Worm (Caenorhabditis elegans) whole organism, L2 larva: ENCODE data around the gene W04H10.2.

ENCODE experiments used
- C34F6.9 ChIP-seq: fragments of 150-350 bp; optimal IDR thresholded peaks from 2 replicates; lab custom pipeline; 2014; ENCODE audit warnings: missing biosample characterization, missing genetic modification characterization
- F13H6.1 ChIP-seq: sonication (generic microtip); optimal IDR thresholded peaks from 2 replicates; lab custom pipeline; 2016; ENCODE audit warnings: missing genetic modification characterization, missing compliant biosample characterization
- R02D3.7 ChIP-seq: fragments of 150-350 bp; optimal IDR thresholded peaks from 2 replicates; lab custom pipeline; 2014; ENCODE audit warnings: missing biosample characterization, missing genetic modification characterization
- Y55F3AM.14 ChIP-seq: fragments of 200-800 bp; sonication (Bioruptor generic); optimal IDR thresholded peaks from 2 replicates; lab custom pipeline; 2018; ENCODE audit warnings: mild to moderate bottlenecking, missing genetic modification characterization, missing compliant biosample characterization
- ZK546.5 ChIP-seq: sonication (generic microtip); optimal IDR thresholded peaks from 2 replicates; lab custom pipeline; 2017; ENCODE audit warnings: missing biosample characterization, missing genetic modification characterization
- alr-1 ChIP-seq: fragments of 150-350 bp; optimal IDR thresholded peaks from 2 replicates; lab custom pipeline; 2014; ENCODE audit warnings: missing biosample characterization, missing genetic modification characterization
- aly-2 ChIP-seq: fragments of 150-350 bp; optimal IDR thresholded peaks from 2 replicates; lab custom pipeline; 2014; ENCODE audit warnings: missing biosample characterization, missing genetic modification characterization
- ama-1 ChIP-seq: fragments of 150-350 bp; optimal IDR thresholded peaks from 2 replicates; lab custom pipeline; 2018; ENCODE audit warnings: inconsistent platforms
- blmp-1 ChIP-seq: sonication (generic microtip); optimal IDR thresholded peaks from 2 replicates; lab custom pipeline; 2017; ENCODE audit warnings: missing genetic modification characterization, mild to moderate bottlenecking, missing compliant biosample characterization, antibody characterized with exemption, moderate library complexity; ENCODE audit not compliant: insufficient read depth
- ceh-16 ChIP-seq: fragments of 150-350 bp; optimal IDR thresholded peaks from 2 replicates; lab custom pipeline; 2014; ENCODE audit warnings: missing biosample characterization, missing genetic modification characterization
- ceh-82 ChIP-seq: fragments of 150-350 bp; optimal IDR thresholded peaks from 2 replicates; lab custom pipeline; 2014; ENCODE audit warnings: missing biosample characterization, missing genetic modification characterization
- crh-2 ChIP-seq: sonication (generic microtip); optimal IDR thresholded peaks from 2 replicates; lab custom pipeline; 2017; ENCODE audit warnings: missing biosample characterization, missing genetic modification characterization
- dmd-4 ChIP-seq: sonication (generic microtip); optimal IDR thresholded peaks from 2 replicates; lab custom pipeline; 2017; ENCODE audit warnings: missing biosample characterization, missing genetic modification characterization
- egl-27 ChIP-seq: sonication (generic microtip); optimal IDR thresholded peaks from 3 replicates; lab custom pipeline; 2017; ENCODE audit warnings: missing biosample characterization, missing genetic modification reagents, missing genetic modification characterization
- elt-1 ChIP-seq: fragments of 150-350 bp; optimal IDR thresholded peaks from 2 replicates; lab custom pipeline; 2014; ENCODE audit warnings: missing biosample characterization, missing genetic modification characterization
- elt-3 ChIP-seq: sonication (generic microtip); optimal IDR thresholded peaks from 2 replicates; lab custom pipeline; 2017; ENCODE audit warnings: missing biosample characterization, missing genetic modification characterization
- fos-1 ChIP-seq: fragments of 150-350 bp; optimal IDR thresholded peaks from 2 replicates; lab custom pipeline; 2014; ENCODE audit warnings: missing biosample characterization, missing genetic modification characterization
- gmeb-1 ChIP-seq: fragments of 150-350 bp; optimal IDR thresholded peaks from 2 replicates; lab custom pipeline; 2014; ENCODE audit warnings: missing biosample characterization, missing genetic modification characterization
- lin-11 ChIP-seq: fragments of 150-350 bp; sonication (generic microtip); optimal IDR thresholded peaks from 2 replicates; lab custom pipeline; 2014; ENCODE audit warnings: missing biosample characterization, missing genetic modification characterization, inconsistent platforms, mixed read lengths
- lin-13 ChIP-seq: fragments of 150-350 bp; optimal IDR thresholded peaks from 2 replicates; lab custom pipeline; 2014; ENCODE audit warnings: missing biosample characterization, missing genetic modification reagents, missing genetic modification characterization
- lin-39 ChIP-seq: fragments of 150-350 bp; optimal IDR thresholded peaks from 2 replicates; lab custom pipeline; 2014; ENCODE audit warnings: missing biosample characterization, missing genetic modification reagents, missing genetic modification characterization
- lsy-2 ChIP-seq, 2 experiments: fragments of 150-350 bp in 1 of 2; sonication (generic microtip) in 1 of 2; optimal IDR thresholded peaks; 2 replicates each; lab custom pipeline; 2014 to 2017; ENCODE audit warnings: missing biosample characterization in 2 of 2, missing genetic modification characterization in 2 of 2
- mab-5 ChIP-seq: fragments of 150-350 bp; optimal IDR thresholded peaks from 2 replicates; lab custom pipeline; 2014; ENCODE audit warnings: missing biosample characterization, missing genetic modification characterization
- mbf-1 ChIP-seq: sonication (generic microtip); optimal IDR thresholded peaks from 2 replicates; lab custom pipeline; 2017; ENCODE audit warnings: missing biosample characterization, missing genetic modification characterization
- mdl-1 ChIP-seq, 2 experiments: fragments of 150-350 bp in 1 of 2; sonication (generic microtip) in 1 of 2; optimal IDR thresholded peaks; 2 replicates each; lab custom pipeline; 2017; ENCODE audit warnings: missing biosample characterization in 2 of 2, missing genetic modification characterization in 2 of 2
- nhr-10 ChIP-seq: sonication (generic microtip); optimal IDR thresholded peaks from 2 replicates; lab custom pipeline; 2017; ENCODE audit warnings: missing biosample characterization, missing genetic modification characterization
- nhr-11 ChIP-seq: fragments of 150-350 bp; optimal IDR thresholded peaks from 2 replicates; lab custom pipeline; 2014; ENCODE audit warnings: missing biosample characterization, missing genetic modification characterization
- nhr-12 ChIP-seq: fragments of 150-350 bp; optimal IDR thresholded peaks from 2 replicates; lab custom pipeline; 2014; ENCODE audit warnings: missing biosample characterization, missing genetic modification characterization
- nhr-129 ChIP-seq: fragments of 150-350 bp; optimal IDR thresholded peaks from 2 replicates; lab custom pipeline; 2014; ENCODE audit warnings: missing biosample characterization, missing genetic modification characterization
- nhr-21 ChIP-seq: fragments of 150-350 bp; optimal IDR thresholded peaks from 2 replicates; lab custom pipeline; 2014; ENCODE audit warnings: missing biosample characterization, missing genetic modification characterization
- nhr-23 ChIP-seq: fragments of 150-350 bp; optimal IDR thresholded peaks from 2 replicates; lab custom pipeline; 2014; ENCODE audit warnings: missing biosample characterization, missing genetic modification reagents, missing genetic modification characterization
- nhr-237 ChIP-seq: fragments of 150-350 bp; optimal IDR thresholded peaks from 2 replicates; lab custom pipeline; 2014; ENCODE audit warnings: missing biosample characterization, missing genetic modification characterization
- nhr-25 ChIP-seq: fragments of 150-350 bp; sonication (generic microtip); optimal IDR thresholded peaks from 3 replicates; lab custom pipeline; 2014; ENCODE audit warnings: missing biosample characterization, missing genetic modification characterization
- nhr-6 ChIP-seq: fragments of 150-350 bp; optimal IDR thresholded peaks from 2 replicates; lab custom pipeline; 2014; ENCODE audit warnings: missing biosample characterization, missing genetic modification characterization
- nhr-77 ChIP-seq: fragments of 150-350 bp; optimal IDR thresholded peaks from 2 replicates; lab custom pipeline; 2014; ENCODE audit warnings: missing biosample characterization, missing genetic modification characterization
- peb-1 ChIP-seq: fragments of 150-350 bp; optimal IDR thresholded peaks from 2 replicates; lab custom pipeline; 2014; ENCODE audit warnings: missing biosample characterization, missing genetic modification characterization
- sem-4 ChIP-seq: fragments of 150-350 bp; optimal IDR thresholded peaks from 2 replicates; lab custom pipeline; 2014; ENCODE audit warnings: missing biosample characterization, missing genetic modification reagents, missing genetic modification characterization
- skn-1 ChIP-seq: sonication (generic microtip); optimal IDR thresholded peaks from 2 replicates; lab custom pipeline; 2017; ENCODE audit warnings: missing biosample characterization, missing genetic modification characterization
- sma-3 ChIP-seq: sonication (generic microtip); optimal IDR thresholded peaks from 2 replicates; lab custom pipeline; 2016; ENCODE audit warnings: missing genetic modification reagents, missing genetic modification characterization, missing compliant biosample characterization
- sma-9 ChIP-seq, 2 experiments: fragments of 150-350 bp in 1 of 2; sonication (generic microtip) in 1 of 2; optimal IDR thresholded peaks; 2 replicates each; lab custom pipeline; 2014 to 2016; ENCODE audit warnings: missing genetic modification characterization in 2 of 2, mild to moderate bottlenecking in 1 of 2, missing biosample characterization in 1 of 2, missing compliant biosample characterization in 1 of 2, missing genetic modification reagents in 1 of 2, moderate library complexity in 1 of 2
- snpc-4 ChIP-seq: fragments of 150-350 bp; optimal IDR thresholded peaks from 2 replicates; lab custom pipeline; 2014; ENCODE audit warnings: missing biosample characterization, missing genetic modification characterization
- unc-39 ChIP-seq: fragments of 150-350 bp; optimal IDR thresholded peaks from 2 replicates; lab custom pipeline; 2014; ENCODE audit warnings: missing biosample characterization, missing genetic modification characterization
- unc-55 ChIP-seq: fragments of 150-350 bp; sonication (generic microtip); optimal IDR thresholded peaks from 3 replicates; lab custom pipeline; 2014; ENCODE audit warnings: missing biosample characterization, missing genetic modification reagents, missing genetic modification characterization
- unc-62 ChIP-seq: fragments of 150-350 bp; optimal IDR thresholded peaks from 2 replicates; lab custom pipeline; 2014; ENCODE audit warnings: missing biosample characterization, missing genetic modification reagents, missing genetic modification characterization
- zag-1 ChIP-seq: fragments of 150-350 bp; optimal IDR thresholded peaks from 2 replicates; lab custom pipeline; 2014; ENCODE audit warnings: missing biosample characterization, missing genetic modification characterization
- ztf-1 ChIP-seq: fragments of 200-800 bp; sonication (Bioruptor generic); conservative IDR thresholded peaks from 2 replicates; pipeline ENCODE4 v1.3.6; 2022; ENCODE audit warnings: missing genetic modification characterization, missing compliant biosample characterization
- ztf-11 ChIP-seq: sonication (generic microtip); optimal IDR thresholded peaks from 2 replicates; lab custom pipeline; 2017; ENCODE audit warnings: missing biosample characterization, missing genetic modification characterization
- ztf-4 ChIP-seq: fragments of 150-350 bp; optimal IDR thresholded peaks from 2 replicates; lab custom pipeline; 2014; ENCODE audit warnings: missing biosample characterization, missing genetic modification characterization

Gene W04H10.2

ce11 chrII:602020-602419 is 3.3 kb upstream of the W04H10.2 start, which contains the start of gene nhl-3:
TSS of gene nhl-3 (minus strand) at chrII:602120.
- TF ChIP-seq egl-27 (tag; lab: Kevin White, UChicago): no peak
- TF ChIP-seq nhr-129 (tag; lab: Kevin White, UChicago): no peak
- no peak for TF ChIP-seq mdl-1 (tag; optimal IDR thresholded peaks at IDR 0.05; lab: Kevin White, UChicago)
- TF ChIP-seq ztf-4: no peak
- TF ChIP-seq alr-1 (tag; lab: Kevin White, UChicago): no peak
- TF ChIP-seq peb-1 (tag; lab: Kevin White, UChicago): no peak
- TF ChIP-seq dmd-4: no peak
- TF ChIP-seq skn-1: no peak
- no peak for TF ChIP-seq zag-1 (tag; lab: Kevin White, UChicago)
- TF ChIP-seq nhr-11 (tag; lab: Kevin White, UChicago): no peak
- no peak for TF ChIP-seq ZK546.5
- TF ChIP-seq snpc-4 (tag; lab: Kevin White, UChicago): no peak
- TF ChIP-seq fos-1 (tag; lab: Kevin White, UChicago): no peak

ce11 chrII:602969-603368 is 2.4 kb upstream of the W04H10.2 start:
- TF ChIP-seq C34F6.9 (tag; lab: Kevin White, UChicago) (peak; percentile 92), peb-1 (tag; lab: Kevin White, UChicago) (no peak), unc-62 (GFP tag; lab: Kevin White, UChicago) (no peak), lin-39 (tag; lab: Kevin White, UChicago) (peak; percentile 62), nhr-237 (tag; lab: Kevin White, UChicago) (no peak), unc-39 (tag; lab: Kevin White, UChicago) (no peak), nhr-77 (tag; lab: Kevin White, UChicago) (no peak), egl-27 (tag; lab: Kevin White, UChicago) (no peak), nhr-12 (tag; lab: Kevin White, UChicago) (no peak), dmd-4 (no peak), R02D3.7 (no peak), elt-1 (tag; lab: Kevin White, UChicago) (no peak), gmeb-1 (tag; lab: Kevin White, UChicago) (peak; percentile 43), ztf-4 (no peak), aly-2 (tag; lab: Kevin White, UChicago) (no peak), nhr-10 (tag; lab: Kevin White, UChicago) (no peak), alr-1 (tag; lab: Kevin White, UChicago) (no peak), nhr-129 (tag; lab: Kevin White, UChicago) (peak; percentile 84), unc-55 (peak; percentile 84), nhr-21 (tag; lab: Kevin White, UChicago) (no peak), lin-13 (GFP tag; lab: Kevin White, UChicago) (peak; percentile 45), lsy-2 (tag; optimal IDR thresholded peaks at IDR 0.05; lab: Kevin White, UChicago) (peak in 1 of 2 experiments; percentile 77), mdl-1 (tag; optimal IDR thresholded peaks at IDR 0.05; lab: Kevin White, UChicago) (peak in 1 of 2 experiments; percentile 66), mbf-1 (tag; lab: Kevin White, UChicago) (no peak), nhr-6 (tag; lab: Kevin White, UChicago) (no peak), sma-9 (GFP tag; optimal IDR thresholded peaks at IDR 0.05; lab: Kevin White, UChicago) (peak; percentile 54), sma-9 (tag; optimal IDR thresholded peaks at IDR 0.05; lab: Kevin White, UChicago) (no peak), crh-2 (tag; lab: Kevin White, UChicago) (peak; percentile 42), sma-3 (no peak), mab-5 (tag; lab: Kevin White, UChicago) (peak; percentile 79), sem-4 (tag; lab: Kevin White, UChicago) (peak; percentile 69), nhr-11 (tag; lab: Kevin White, UChicago) (no peak), nhr-23 (tag; lab: Kevin White, UChicago) (no peak), ZK546.5 (no peak), ztf-11 (tag; lab: Kevin White, UChicago) (no peak), nhr-25 (peak; percentile 48), ceh-16 (tag; lab: Kevin White, UChicago) (no peak), ztf-1 (GFP tag; lab: Robert Waterston, UW) (no peak), ama-1 (lab: Kevin White, UChicago) (no peak), lin-11 (no peak), fos-1 (tag; lab: Kevin White, UChicago) (peak; percentile 37), skn-1 (no peak), blmp-1 (no peak), snpc-4 (tag; lab: Kevin White, UChicago) (peak; percentile 84), zag-1 (tag; lab: Kevin White, UChicago) (no peak), ceh-82 (tag; lab: Kevin White, UChicago) (no peak), elt-3 (tag; lab: Kevin White, UChicago) (no peak), F13H6.1 (tag; lab: Kevin White, UChicago) (peak; percentile 28), Y55F3AM.14 (GFP tag; lab: Kevin White, UChicago) (no peak)
- TF ChIP-seq, all 48 proteins: peak for 16
